Fruit fly (Drosophila melanogaster) whole organism, embryonic: ENCODE measurements around the gene Boh1.

Source experiments
- Bgb ChIP-seq: fragments of 200-800 bp; sonication (Bioruptor generic); IDR thresholded peaks from 2 replicates; pipeline ENCODE4 v1.3.6; 2022; ENCODE audit warnings: missing biosample characterization, missing genetic modification characterization; ENCODE audit not compliant: partially characterized antibody
- CG1024 ChIP-seq: fragments of 200-800 bp; sonication (Bioruptor generic); IDR thresholded peaks from 2 replicates; pipeline ENCODE4 v1.3.6; 2022; ENCODE audit warnings: missing biosample characterization, missing genetic modification characterization
- CG11085 ChIP-seq: fragments of 200-800 bp; sonication (Bioruptor generic); IDR thresholded peaks from 2 replicates; pipeline ENCODE4 v1.3.6; 2022; ENCODE audit warnings: missing biosample characterization, missing genetic modification characterization
- CG13894 ChIP-seq: fragments of 200-800 bp; sonication (Bioruptor generic); optimal IDR thresholded peaks from 3 replicates; lab custom pipeline; 2018; ENCODE audit warnings: missing biosample characterization, mild to moderate bottlenecking, missing genetic modification characterization, moderate library complexity
- CG15514 ChIP-seq: fragments of 200-800 bp; sonication (Bioruptor generic); optimal IDR thresholded peaks from 3 replicates; lab custom pipeline; 2017; ENCODE audit warnings: missing biosample characterization, missing genetic modification characterization, mild to moderate bottlenecking, moderate library complexity, missing genetic modification reagents
- CG17359 ChIP-seq: fragments of 200-800 bp; sonication (Bioruptor generic); optimal IDR thresholded peaks from 3 replicates; lab custom pipeline; 2018; ENCODE audit warnings: missing biosample characterization, mild to moderate bottlenecking, missing genetic modification characterization, moderate library complexity
- CG17568 ChIP-seq: fragments of 200-800 bp; sonication (Bioruptor generic); optimal IDR thresholded peaks from 2 replicates; lab custom pipeline; 2018; ENCODE audit warnings: missing biosample characterization, mild to moderate bottlenecking, missing genetic modification characterization, moderate library complexity
- CG17612 ChIP-seq: fragments of 200-800 bp; sonication (Bioruptor generic); IDR thresholded peaks from 2 replicates; pipeline ENCODE4 v1.3.6; 2022; ENCODE audit warnings: missing biosample characterization, missing genetic modification characterization
- CG18011 ChIP-seq: fragments of 200-800 bp; sonication (Bioruptor generic); optimal IDR thresholded peaks from 2 replicates; lab custom pipeline; 2017; ENCODE audit warnings: missing biosample characterization, missing genetic modification characterization, mild to moderate bottlenecking, moderate library complexity, missing genotype
- CG31388 ChIP-seq: fragments of 200-800 bp; sonication (Bioruptor generic); optimal IDR thresholded peaks from 2 replicates; lab custom pipeline; 2016; ENCODE audit warnings: missing biosample characterization, missing genetic modification characterization
- CG4404 ChIP-seq: fragments of 200-800 bp; sonication (Bioruptor generic); IDR thresholded peaks from 2 replicates; pipeline ENCODE4 v1.3.6; 2022; ENCODE audit warnings: missing biosample characterization, missing genetic modification characterization
- CG4854 ChIP-seq: fragments of 200-800 bp; sonication (Bioruptor generic); optimal IDR thresholded peaks from 2 replicates; lab custom pipeline; 2016; ENCODE audit warnings: missing biosample characterization, missing genetic modification characterization, inconsistent platforms
- CG6854 ChIP-seq: fragments of 200-800 bp; sonication (Bioruptor generic); optimal IDR thresholded peaks from 3 replicates; lab custom pipeline; 2017; ENCODE audit warnings: missing biosample characterization, mild to moderate bottlenecking, missing genetic modification characterization
- CG8290 ChIP-seq, 3 experiments: fragments of 200-800 bp; sonication (Bioruptor generic); optimal IDR thresholded peaks; 2 replicates each; lab custom pipeline; 2016 to 2019; ENCODE audit warnings: missing biosample characterization in 3 of 3, missing genetic modification characterization in 3 of 3, mild to moderate bottlenecking in 2 of 3, moderate library complexity in 1 of 3
- CrebB ChIP-seq: fragments of 200-800 bp; sonication (Bioruptor generic); optimal IDR thresholded peaks from 3 replicates; lab custom pipeline; 2018; ENCODE audit warnings: missing biosample characterization, mild to moderate bottlenecking, missing genetic modification characterization
- Doc2 ChIP-seq: fragments of 200-800 bp; sonication (Bioruptor generic); IDR thresholded peaks from 2 replicates; pipeline ENCODE4 v1.3.6; 2022; ENCODE audit warnings: missing biosample characterization, missing genetic modification characterization
- Hand ChIP-seq: fragments of 200-800 bp; sonication (Bioruptor generic); optimal IDR thresholded peaks from 2 replicates; lab custom pipeline; 2017; ENCODE audit warnings: mild to moderate bottlenecking, missing biosample characterization, missing genetic modification reagents, missing genetic modification characterization
- MTF-1 ChIP-seq: fragments of 200-800 bp; sonication (Bioruptor generic); optimal IDR thresholded peaks from 2 replicates; lab custom pipeline; 2018; ENCODE audit warnings: missing biosample characterization, mild to moderate bottlenecking, missing genetic modification characterization, borderline replicate concordance
- Mes4 ChIP-seq: fragments of 200-800 bp; sonication (Bioruptor generic); optimal IDR thresholded peaks from 2 replicates; lab custom pipeline; 2016; ENCODE audit warnings: missing biosample characterization, missing genetic modification characterization
- Mrtf ChIP-seq: fragments of 200-800 bp; sonication (Bioruptor generic); IDR thresholded peaks from 3 replicates; pipeline ENCODE4 v1.3.6; 2022; ENCODE audit warnings: missing biosample characterization, missing genetic modification characterization
- NC2β ChIP-seq: fragments of 200-800 bp; sonication (Bioruptor generic); optimal IDR thresholded peaks from 2 replicates; lab custom pipeline; 2016; ENCODE audit warnings: missing biosample characterization, missing genetic modification characterization
- NK7.1 ChIP-seq: fragments of 200-800 bp; sonication (Bioruptor generic); optimal IDR thresholded peaks from 3 replicates; lab custom pipeline; 2016; ENCODE audit warnings: missing biosample characterization, missing genetic modification characterization
- Six4 ChIP-seq: fragments of 200-800 bp; sonication (Bioruptor generic); optimal IDR thresholded peaks from 2 replicates; lab custom pipeline; 2016; ENCODE audit warnings: missing biosample characterization, missing genetic modification characterization
- Sox102F ChIP-seq: fragments of 200-800 bp; sonication (Bioruptor generic); optimal IDR thresholded peaks from 2 replicates; lab custom pipeline; 2018; ENCODE audit warnings: missing biosample characterization, mild to moderate bottlenecking, missing genetic modification characterization, moderate library complexity
- Sry-δ ChIP-seq: fragments of 200-800 bp; sonication (Bioruptor generic); optimal IDR thresholded peaks from 2 replicates; lab custom pipeline; 2016; ENCODE audit warnings: missing biosample characterization, missing genetic modification characterization
- Ssrp ChIP-seq: fragments of 200-800 bp; sonication (Bioruptor generic); optimal IDR thresholded peaks from 2 replicates; lab custom pipeline; 2018; ENCODE audit warnings: missing biosample characterization, mild to moderate bottlenecking, missing genetic modification characterization, moderate library complexity
- Taf1 ChIP-seq: fragments of 200-800 bp; sonication (Bioruptor generic); IDR thresholded peaks from 2 replicates; pipeline ENCODE4 v1.3.6; 2022; ENCODE audit warnings: missing biosample characterization, missing genetic modification characterization
- Vsx1 ChIP-seq: fragments of 200-800 bp; sonication (Bioruptor generic); optimal IDR thresholded peaks from 2 replicates; lab custom pipeline; 2017; ENCODE audit warnings: missing biosample characterization, mild to moderate bottlenecking, missing genetic modification characterization, missing genetic modification reagents
- al ChIP-seq: fragments of 200-800 bp; sonication (Bioruptor generic); IDR thresholded peaks from 2 replicates; pipeline ENCODE4 v1.3.6; 2022; ENCODE audit warnings: missing biosample characterization, missing genetic modification characterization
- amos ChIP-seq: fragments of 200-800 bp; sonication (Bioruptor generic); IDR thresholded peaks from 2 replicates; pipeline ENCODE4 v1.3.6; 2022; ENCODE audit warnings: missing biosample characterization, missing genetic modification characterization; ENCODE audit not compliant: partially characterized antibody
- br ChIP-seq: fragments of >200 bp; optimal IDR thresholded peaks from 2 replicates; lab custom pipeline; 2017
- bsh ChIP-seq, 2 experiments: fragments of 200-800 bp; sonication (Bioruptor generic); optimal IDR thresholded peaks; 2 replicates each; lab custom pipeline; 2017 to 2018; ENCODE audit warnings: mild to moderate bottlenecking in 2 of 2, missing biosample characterization in 2 of 2, missing genetic modification characterization in 2 of 2, moderate library complexity in 1 of 2
- caup ChIP-seq: fragments of 200-800 bp; sonication (Bioruptor generic); optimal IDR thresholded peaks from 3 replicates; lab custom pipeline; 2017; ENCODE audit warnings: missing biosample characterization, mild to moderate bottlenecking, missing genetic modification characterization, moderate library complexity; ENCODE audit not compliant: severe bottlenecking
- dan ChIP-seq: fragments of 200-800 bp; sonication (Bioruptor generic); IDR thresholded peaks from 2 replicates; pipeline ENCODE4 v1.3.6; 2022; ENCODE audit warnings: missing biosample characterization, missing genetic modification characterization
- dysf ChIP-seq: fragments of 200-800 bp; sonication (Bioruptor generic); IDR thresholded peaks from 3 replicates; pipeline ENCODE4 v1.3.6; 2022; ENCODE audit warnings: missing biosample characterization, missing genetic modification characterization
- emc ChIP-seq: fragments of 200-800 bp; sonication (Bioruptor generic); optimal IDR thresholded peaks from 2 replicates; lab custom pipeline; 2016; ENCODE audit warnings: missing biosample characterization, missing genetic modification characterization
- en ChIP-seq: fragments of 200-800 bp; sonication (Bioruptor generic); optimal IDR thresholded peaks from 2 replicates; lab custom pipeline; 2016; ENCODE audit warnings: missing biosample characterization, missing genetic modification characterization
- gro ChIP-seq: fragments of 200-800 bp; sonication (Bioruptor generic); optimal IDR thresholded peaks from 2 replicates; lab custom pipeline; 2016; ENCODE audit warnings: missing biosample characterization, missing genetic modification characterization
- h ChIP-seq: fragments of >200 bp; optimal IDR thresholded peaks from 2 replicates; lab custom pipeline; 2017
- jing ChIP-seq: fragments of 200-800 bp; sonication (Bioruptor generic); optimal IDR thresholded peaks from 2 replicates; lab custom pipeline; 2018; ENCODE audit warnings: missing biosample characterization, mild to moderate bottlenecking, missing genetic modification characterization
- jumu ChIP-seq: fragments of 200-800 bp; sonication (Bioruptor generic); optimal IDR thresholded peaks from 3 replicates; lab custom pipeline; 2016; ENCODE audit warnings: missing biosample characterization, missing genetic modification characterization
- klu ChIP-seq: fragments of 200-800 bp; sonication (Bioruptor generic); IDR thresholded peaks from 2 replicates; pipeline ENCODE4 v1.3.6; 2022; ENCODE audit warnings: missing biosample characterization, missing genetic modification characterization
- nau ChIP-seq: fragments of 200-800 bp; sonication (Bioruptor generic); optimal IDR thresholded peaks from 3 replicates; lab custom pipeline; 2017; ENCODE audit warnings: missing biosample characterization, mild to moderate bottlenecking, missing genetic modification characterization, missing genetic modification reagents
- nmo ChIP-seq: fragments of 200-800 bp; sonication (Bioruptor generic); optimal IDR thresholded peaks from 2 replicates; lab custom pipeline; 2018; ENCODE audit warnings: missing biosample characterization, mild to moderate bottlenecking, missing genetic modification characterization, moderate library complexity
- ro ChIP-seq: fragments of 200-800 bp; sonication (Bioruptor generic); IDR thresholded peaks from 2 replicates; pipeline ENCODE4 v1.3.6; 2022; ENCODE audit warnings: missing biosample characterization, missing genetic modification characterization
- scrt ChIP-seq: fragments of 200-800 bp; sonication (Bioruptor generic); optimal IDR thresholded peaks from 2 replicates; lab custom pipeline; 2018; ENCODE audit warnings: missing biosample characterization, mild to moderate bottlenecking, missing genetic modification characterization, moderate library complexity
- sens ChIP-seq: fragments of 200-800 bp; sonication (Bioruptor generic); peaks from one replicate; lab custom pipeline; 2016; ENCODE audit warnings: missing biosample characterization, missing genetic modification characterization
- sens-2 ChIP-seq: fragments of 200-800 bp; sonication (Bioruptor generic); IDR thresholded peaks from 2 replicates; pipeline ENCODE4 v1.3.6; 2022; ENCODE audit warnings: missing biosample characterization, missing genetic modification characterization
- toy ChIP-seq: fragments of 200-800 bp; sonication (Bioruptor generic); IDR thresholded peaks from 2 replicates; pipeline ENCODE4 v1.3.6; 2022; ENCODE audit warnings: missing biosample characterization, missing genetic modification characterization
- tup ChIP-seq: fragments of 200-800 bp; sonication (Bioruptor generic); optimal IDR thresholded peaks from 2 replicates; lab custom pipeline; 2016; ENCODE audit warnings: missing biosample characterization, mild to moderate bottlenecking, missing genetic modification characterization, moderate library complexity

Gene Boh1

DNA sequence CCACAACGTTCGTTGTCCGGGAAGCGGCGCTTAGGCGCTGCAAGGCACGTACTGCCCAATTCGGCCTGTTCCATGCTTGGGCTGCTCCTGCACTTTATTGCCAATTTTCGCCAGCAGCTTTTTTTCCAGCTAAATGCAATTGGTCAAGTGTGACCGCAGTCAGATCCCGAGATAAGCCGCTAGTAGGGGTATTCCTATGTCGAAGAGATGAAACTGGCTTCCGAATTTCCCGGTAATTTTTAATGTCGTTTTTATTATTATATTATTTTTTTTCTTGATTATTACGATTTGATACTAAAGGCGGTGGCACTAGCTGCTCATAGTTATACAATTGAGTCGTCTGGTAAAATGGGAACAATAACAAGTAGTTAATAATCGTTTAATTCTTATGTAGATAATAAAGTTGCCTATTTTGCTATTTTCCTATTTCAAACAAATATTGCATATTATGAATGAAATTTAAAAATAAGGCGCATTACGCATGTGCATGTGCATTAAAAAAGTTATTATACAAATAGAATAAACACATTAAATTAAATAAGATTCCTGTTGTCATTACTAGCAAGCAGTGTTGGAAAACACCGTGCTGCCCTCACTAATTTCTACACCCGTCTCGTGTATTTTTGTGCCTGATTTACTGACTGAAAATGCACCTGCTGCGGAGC lies 2.8 kb downstream of the Boh1 start, which contains the start of the genes CG5003 and mRpS22 (continued):
- TF ChIP-seq sens (GFP tag; lab: Kevin White, UChicago), result peak; percentile 83
- TF ChIP-seq CrebB (tag; lab: Kevin White, UChicago), result no peak
- no peak for TF ChIP-seq CG17612 (GFP tag; lab: Robert Waterston, UW)
- peak; percentile 25; the same call in 1 of the 2 replicates for TF ChIP-seq al (GFP tag; lab: Robert Waterston, UW)
- TF ChIP-seq en (GFP tag; lab: Kevin White, UChicago), result no peak
- TF ChIP-seq CG4854 (GFP tag; lab: Kevin White, UChicago), result no peak
- TF ChIP-seq CG6854 (GFP tag; lab: Kevin White, UChicago), result no peak
- no peak for TF ChIP-seq scrt (GFP tag; lab: Kevin White, UChicago)
- no peak for TF ChIP-seq NC2β (GFP tag; lab: Kevin White, UChicago)
- no peak for TF ChIP-seq Hand
- no peak for TF ChIP-seq Vsx1 (GFP tag; lab: Kevin White, UChicago)
- no peak for TF ChIP-seq CG31388 (GFP tag; lab: Kevin White, UChicago)
- TF ChIP-seq CG13894 (tag; lab: Kevin White, UChicago), result peak; percentile 24
- TF ChIP-seq CG8290 (GFP tag; optimal IDR thresholded peaks at IDR 0.05; lab: Kevin White, UChicago), result no peak
- peak in 1 of 2 experiments; percentile 7 for TF ChIP-seq CG8290 (tag; optimal IDR thresholded peaks at IDR 0.05; lab: Kevin White, UChicago)
- TF ChIP-seq NK7.1 (GFP tag; lab: Kevin White, UChicago), result no peak
- no peak; the same call in 1 of the 2 replicates for TF ChIP-seq CG4404 (GFP tag; lab: Robert Waterston, UW)
- peak; percentile 21; the same call in 1 of the 3 replicates for TF ChIP-seq dysf (GFP tag; lab: Robert Waterston, UW)
- TF ChIP-seq CG17359 (tag; lab: Kevin White, UChicago), result peak; percentile 23
- TF ChIP-seq emc (GFP tag; lab: Kevin White, UChicago), result no peak
- no peak for TF ChIP-seq jumu
- TF ChIP-seq Taf1 (GFP tag; lab: Robert Waterston, UW), result no peak
- peak; percentile 11 for TF ChIP-seq nau (GFP tag; lab: Kevin White, UChicago)
- no peak for TF ChIP-seq Mes4 (GFP tag; lab: Kevin White, UChicago)
- TF ChIP-seq br (lab: Kevin White, UChicago), result no peak
- peak; percentile 42 for TF ChIP-seq Sry-δ (GFP tag; lab: Kevin White, UChicago)
- 0 out of 2 replicates have a peak, but pooled peaks have one; percentile 7 for TF ChIP-seq ro (GFP tag; lab: Robert Waterston, UW)
- peak; percentile 13 for TF ChIP-seq CG15514
- TF ChIP-seq amos (GFP tag; lab: Robert Waterston, UW), result peak; percentile 41; the same call in 1 of the 2 replicates
- 0 out of 2 replicates have a peak, but pooled peaks have one; percentile 37 for TF ChIP-seq Bgb
- no peak for TF ChIP-seq Doc2 (GFP tag; lab: Robert Waterston, UW)
- TF ChIP-seq CG17568 (GFP tag; lab: Kevin White, UChicago), result no peak
- peak; percentile 31 for TF ChIP-seq CG18011
- TF ChIP-seq h, result no peak
- peak; percentile 58 for TF ChIP-seq Ssrp (tag; lab: Kevin White, UChicago)
- no peak for TF ChIP-seq MTF-1 (GFP tag; lab: Kevin White, UChicago)
- TF ChIP-seq jing (GFP tag; lab: Kevin White, UChicago), result no peak
- TF ChIP-seq CG11085 (GFP tag; lab: Robert Waterston, UW), result no peak
- TF ChIP-seq CG1024 (GFP tag; lab: Robert Waterston, UW), result no peak
- TF ChIP-seq Sox102F (GFP tag; lab: Kevin White, UChicago), result peak; percentile 59
- no peak for TF ChIP-seq dan (GFP tag; lab: Robert Waterston, UW)
- TF ChIP-seq Mrtf (GFP tag; lab: Robert Waterston, UW), result no peak
- TF ChIP-seq Six4 (GFP tag; lab: Kevin White, UChicago), result no peak
- TF ChIP-seq nmo (GFP tag; lab: Kevin White, UChicago), result peak; percentile 80
- no peak for TF ChIP-seq gro
- TF ChIP-seq tup (GFP tag; lab: Kevin White, UChicago), result no peak
- no peak for TF ChIP-seq sens-2 (GFP tag; lab: Robert Waterston, UW)
- TF ChIP-seq caup (GFP tag; lab: Kevin White, UChicago), result peak; percentile 39
- peak; percentile 21; the same call in 1 of the 2 replicates for TF ChIP-seq klu
- no peak for TF ChIP-seq toy
- peak in 1 of 2 experiments; percentile 26 for TF ChIP-seq bsh (GFP tag; optimal IDR thresholded peaks at IDR 0.05; lab: Kevin White, UChicago)
